Worm (Caenorhabditis elegans) whole organism, L2 larva: ENCODE measurements around the gene Y38F2AL.12.

Experiments used
- aly-2 ChIP-seq: fragments of 150-350 bp; optimal IDR thresholded peaks from 2 replicates; lab custom pipeline; 2014; ENCODE audit warnings: missing biosample characterization, missing genetic modification characterization
- nhr-10 ChIP-seq: sonication (generic microtip); optimal IDR thresholded peaks from 2 replicates; lab custom pipeline; 2017; ENCODE audit warnings: missing biosample characterization, missing genetic modification characterization

ce11 chrIV:2281353-2281976 is 34.9 kb upstream of the Y38F2AL.12 start:
- TF ChIP-seq aly-2 (tag; lab: Kevin White, UChicago) (no peak), nhr-10 (no peak)
